Worm (Caenorhabditis elegans) whole organism, mixed stage, embryonic: ENCODE measurements around the gene T07D3.9.

ENCODE experiments used
- M03D4.4 ChIP-seq: sonication (generic microtip); optimal IDR thresholded peaks from 2 replicates; lab custom pipeline; 2017; ENCODE audit warnings: mild to moderate bottlenecking, missing genetic modification characterization, missing compliant biosample characterization
- bed-3 ChIP-seq: fragments of 200-800 bp; sonication (Bioruptor generic); optimal IDR thresholded peaks from 3 replicates; lab custom pipeline; 2018; ENCODE audit warnings: mild to moderate bottlenecking, missing genetic modification characterization, moderate library complexity, missing compliant biosample characterization
- blmp-1 ChIP-seq: fragments of 150-350 bp; optimal IDR thresholded peaks from 2 replicates; lab custom pipeline; 2014; ENCODE audit warnings: missing biosample characterization, missing genetic modification characterization
- ceh-39 ChIP-seq: fragments of 150-350 bp; optimal IDR thresholded peaks from 2 replicates; lab custom pipeline; 2014; ENCODE audit warnings: missing biosample characterization, missing genetic modification characterization
- ceh-43 ChIP-seq: fragments of 200-800 bp; sonication (Bioruptor generic); optimal IDR thresholded peaks from 2 replicates; lab custom pipeline; 2018; ENCODE audit warnings: mild to moderate bottlenecking, missing genetic modification characterization, moderate library complexity, missing compliant biosample characterization
- ceh-83 ChIP-seq: fragments of 200-800 bp; sonication (Bioruptor generic); optimal IDR thresholded peaks from 2 replicates; lab custom pipeline; 2018; ENCODE audit warnings: mild to moderate bottlenecking, missing genetic modification characterization, missing compliant biosample characterization
- ces-1 ChIP-seq: fragments of 150-350 bp; optimal IDR thresholded peaks from 2 replicates; lab custom pipeline; 2014; ENCODE audit warnings: missing biosample characterization, missing genetic modification reagents, missing genetic modification characterization
- cnd-1 ChIP-seq: fragments of 200-800 bp; sonication (Bioruptor generic); optimal IDR thresholded peaks from 2 replicates; lab custom pipeline; 2018; ENCODE audit warnings: mild to moderate bottlenecking, missing genetic modification characterization, missing compliant biosample characterization
- drap-1 ChIP-seq: fragments of 200-800 bp; sonication (Bioruptor generic); optimal IDR thresholded peaks from 3 replicates; lab custom pipeline; 2018; ENCODE audit warnings: mild to moderate bottlenecking, missing genetic modification characterization, missing compliant biosample characterization
- elt-1 ChIP-seq: sonication (generic microtip); optimal IDR thresholded peaks from 2 replicates; lab custom pipeline; 2017; ENCODE audit warnings: missing genetic modification characterization, mild to moderate bottlenecking, missing compliant biosample characterization, antibody characterized with exemption, moderate library complexity, borderline replicate concordance; ENCODE audit not compliant: insufficient read depth
- flh-1 ChIP-seq: fragments of 200-800 bp; sonication (Bioruptor generic); optimal IDR thresholded peaks from 2 replicates; lab custom pipeline; 2018; ENCODE audit warnings: mild to moderate bottlenecking, missing genetic modification characterization, moderate library complexity, missing compliant biosample characterization
- ham-2 ChIP-seq: fragments of 200-800 bp; sonication (Bioruptor generic); optimal IDR thresholded peaks from 2 replicates; lab custom pipeline; 2018; ENCODE audit warnings: mild to moderate bottlenecking, missing genetic modification characterization, missing compliant biosample characterization
- hlh-1 ChIP-seq: fragments of 150-350 bp; optimal IDR thresholded peaks from 2 replicates; lab custom pipeline; 2014; ENCODE audit warnings: missing biosample characterization, missing genetic modification reagents, missing genetic modification characterization
- lin-13 ChIP-seq: fragments of 150-350 bp; optimal IDR thresholded peaks from 2 replicates; lab custom pipeline; 2014; ENCODE audit warnings: missing biosample characterization, missing genetic modification characterization
- lin-32 ChIP-seq: fragments of 200-800 bp; sonication (Bioruptor generic); optimal IDR thresholded peaks from 2 replicates; lab custom pipeline; 2018; ENCODE audit warnings: mild to moderate bottlenecking, missing genetic modification characterization, missing compliant biosample characterization
- lsy-2 ChIP-seq: fragments of 150-350 bp; optimal IDR thresholded peaks from 2 replicates; lab custom pipeline; 2014; ENCODE audit warnings: missing biosample characterization, missing genetic modification characterization
- mab-5 ChIP-seq: fragments of 150-350 bp; optimal IDR thresholded peaks from 2 replicates; lab custom pipeline; 2014; ENCODE audit warnings: missing biosample characterization, missing genetic modification characterization
- mep-1 ChIP-seq: fragments of 150-350 bp; optimal IDR thresholded peaks from 2 replicates; lab custom pipeline; 2017; ENCODE audit warnings: missing biosample characterization, missing genetic modification reagents, missing genetic modification characterization, inconsistent platforms
- mls-2 ChIP-seq: sonication (generic microtip); optimal IDR thresholded peaks from 2 replicates; lab custom pipeline; 2016; ENCODE audit warnings: mild to moderate bottlenecking, missing genetic modification characterization, moderate library complexity, missing compliant biosample characterization
- nhr-12 ChIP-seq: fragments of 150-350 bp; optimal IDR thresholded peaks from 2 replicates; lab custom pipeline; 2014; ENCODE audit warnings: missing biosample characterization, missing genetic modification characterization
- nhr-2 ChIP-seq: fragments of 150-350 bp; optimal IDR thresholded peaks from 2 replicates; lab custom pipeline; 2014; ENCODE audit warnings: missing biosample characterization, missing genetic modification characterization
- nhr-237 ChIP-seq: fragments of 150-350 bp; optimal IDR thresholded peaks from 2 replicates; lab custom pipeline; 2014; ENCODE audit warnings: missing biosample characterization, missing genetic modification characterization
- nhr-28 ChIP-seq: fragments of 150-350 bp; optimal IDR thresholded peaks from 2 replicates; lab custom pipeline; 2014; ENCODE audit warnings: missing biosample characterization, missing genetic modification characterization
- nhr-76 ChIP-seq: sonication (generic microtip); optimal IDR thresholded peaks from 2 replicates; lab custom pipeline; 2017; ENCODE audit warnings: missing biosample characterization, missing genetic modification characterization
- pha-4 ChIP-seq: fragments of 150-350 bp; optimal IDR thresholded peaks from 2 replicates; lab custom pipeline; 2018; ENCODE audit warnings: missing biosample characterization, missing genetic modification reagents, missing genetic modification characterization
- sem-2 ChIP-seq: fragments of 200-800 bp; sonication (Bioruptor generic); optimal IDR thresholded peaks from 2 replicates; lab custom pipeline; 2018; ENCODE audit warnings: mild to moderate bottlenecking, missing genetic modification characterization, missing compliant biosample characterization
- snpc-4 ChIP-seq: fragments of 150-350 bp; optimal IDR thresholded peaks from 2 replicates; lab custom pipeline; 2014; ENCODE audit warnings: missing biosample characterization, missing genetic modification characterization
- sptf-1 ChIP-seq: sonication (generic microtip); optimal IDR thresholded peaks from 2 replicates; lab custom pipeline; 2017; ENCODE audit warnings: mild to moderate bottlenecking, missing genetic modification characterization, moderate library complexity, missing compliant biosample characterization
- tbx-8 ChIP-seq: fragments of 200-800 bp; sonication (Bioruptor generic); optimal IDR thresholded peaks from 2 replicates; lab custom pipeline; 2018; ENCODE audit warnings: mild to moderate bottlenecking, missing genetic modification characterization, moderate library complexity, missing compliant biosample characterization
- unc-120 ChIP-seq: sonication (generic microtip); optimal IDR thresholded peaks from 2 replicates; lab custom pipeline; 2017; ENCODE audit warnings: missing genetic modification characterization, missing compliant biosample characterization; ENCODE audit not compliant: poor library complexity, severe bottlenecking
- unc-39 ChIP-seq: fragments of 150-350 bp; optimal IDR thresholded peaks from 2 replicates; lab custom pipeline; 2014; ENCODE audit warnings: missing biosample characterization, missing genetic modification characterization
- zip-8 ChIP-seq: fragments of 150-350 bp; optimal IDR thresholded peaks from 2 replicates; lab custom pipeline; 2014; ENCODE audit warnings: missing biosample characterization, missing genetic modification characterization
- ztf-11 ChIP-seq: fragments of 150-350 bp; optimal IDR thresholded peaks from 2 replicates; lab custom pipeline; 2014; ENCODE audit warnings: missing biosample characterization, missing genetic modification characterization

Gene T07D3.9

ce11 chrII:900720-901332, at the start of gene T07D3.9:
Gene T07D3.9, minus strand, starts transcription at chrII:900913.
- TF ChIP-seq nhr-28 (tag; lab: Kevin White, UChicago): no peak
- TF ChIP-seq elt-1: peak; percentile 22

ce11 chrII:950374-950773, 49.7 kb upstream of the T07D3.9 start:
- no peak for TF ChIP-seq M03D4.4
- no peak for TF ChIP-seq lin-32 (GFP tag; lab: Kevin White, UChicago)
- TF ChIP-seq ztf-11 (tag; lab: Kevin White, UChicago): no peak
- TF ChIP-seq unc-120: no peak
- TF ChIP-seq zip-8 (tag; lab: Kevin White, UChicago): no peak
- no peak for TF ChIP-seq elt-1
- no peak for TF ChIP-seq ceh-39 (tag; lab: Kevin White, UChicago)
- TF ChIP-seq sem-2 (GFP tag; lab: Kevin White, UChicago): no peak
- TF ChIP-seq tbx-8 (GFP tag; lab: Kevin White, UChicago): no peak
- TF ChIP-seq nhr-76 (tag; lab: Kevin White, UChicago): no peak
- no peak for TF ChIP-seq blmp-1 (tag; lab: Kevin White, UChicago)
- no peak for TF ChIP-seq bed-3 (GFP tag; lab: Kevin White, UChicago)
- TF ChIP-seq ceh-43 (GFP tag; lab: Kevin White, UChicago): no peak
- TF ChIP-seq nhr-237 (tag; lab: Kevin White, UChicago): no peak
- TF ChIP-seq ceh-83: no peak
- TF ChIP-seq nhr-12 (tag; lab: Kevin White, UChicago): no peak
- TF ChIP-seq mep-1 (tag; lab: Kevin White, UChicago): no peak
- no peak for TF ChIP-seq snpc-4

ce11 chrII:948091-948490, 47.4 kb upstream of the T07D3.9 start, which contains the start of gene fbxc-32:
Gene fbxc-32, minus strand, starts transcription at chrII:948191.
- no peak for TF ChIP-seq drap-1 (GFP tag; lab: Kevin White, UChicago)
- TF ChIP-seq mls-2 (tag; lab: Kevin White, UChicago): no peak
- no peak for TF ChIP-seq nhr-76 (tag; lab: Kevin White, UChicago)
- TF ChIP-seq pha-4 (tag; lab: Kevin White, UChicago): no peak
- no peak for TF ChIP-seq lin-13 (tag; lab: Kevin White, UChicago)
- no peak for TF ChIP-seq mep-1 (tag; lab: Kevin White, UChicago)
- no peak for TF ChIP-seq nhr-12 (tag; lab: Kevin White, UChicago)
- TF ChIP-seq, all 35 proteins: peak for 0

- TF ChIP-seq ceh-83 (no peak), lin-32 (GFP tag; lab: Kevin White, UChicago) (no peak)
- TF ChIP-seq, all 35 proteins: peak for 0
Observed at ce11 chrII:943773-944172, 43.1 kb upstream of the T07D3.9 start, which contains the start of gene clec-43. Gene clec-43, plus strand, starts transcription at chrII:944066.

DNA sequence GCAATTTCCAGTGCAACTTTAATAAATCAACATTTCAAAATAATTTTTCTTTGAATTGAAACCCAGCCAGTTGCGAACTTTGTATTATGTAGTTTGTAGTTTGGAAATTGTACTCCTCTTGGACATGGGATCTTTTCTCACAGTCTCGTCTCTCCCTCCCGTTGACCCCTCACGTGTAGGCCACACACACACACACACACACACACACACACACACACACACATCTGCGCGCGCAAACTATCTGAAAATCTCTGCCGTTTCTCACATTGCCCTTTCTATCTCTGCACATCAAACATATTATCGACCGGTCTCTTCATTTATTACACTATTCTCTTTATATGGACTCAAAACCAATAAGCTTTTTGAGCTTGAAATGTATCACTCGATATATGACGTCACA, 40.1 kb upstream of the T07D3.9 start, which contains the start of gene fbxc-36:
fbxc-36 (plus strand) TSS at position 205 of the 400 bp plus-strand sequence.
- TF ChIP-seq blmp-1 (tag; lab: Kevin White, UChicago) (no peak), nhr-2 (peak; percentile 60), elt-1 (no peak), nhr-12 (tag; lab: Kevin White, UChicago) (peak; percentile 41), ceh-43 (GFP tag; lab: Kevin White, UChicago) (no peak), ceh-39 (tag; lab: Kevin White, UChicago) (peak; percentile 12), bed-3 (GFP tag; lab: Kevin White, UChicago) (no peak), sptf-1 (tag; lab: Kevin White, UChicago) (peak; percentile 45), cnd-1 (peak; percentile 14)
- TF ChIP-seq, all 35 proteins: peak for 5

DNA sequence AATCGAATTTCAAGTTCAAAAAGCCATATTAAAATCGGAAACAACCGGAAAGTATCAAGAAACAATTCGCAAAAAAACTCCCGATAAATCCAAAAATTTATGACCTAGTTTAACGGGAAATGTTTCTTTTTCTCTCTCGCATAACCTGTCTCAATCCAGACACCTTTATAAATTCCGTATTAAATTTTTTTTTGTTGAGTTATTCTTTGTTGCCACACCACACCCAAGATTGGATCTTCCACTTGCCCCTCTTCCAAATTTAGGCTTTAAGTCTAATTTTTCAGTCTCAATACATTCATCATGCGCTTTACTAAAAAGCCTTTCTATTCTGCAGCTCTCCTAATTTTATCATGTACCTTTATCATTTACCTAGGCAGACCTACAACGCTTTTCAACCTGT, 37.8 kb upstream of the T07D3.9 start, which contains the start of gene R07C3.3:
R07C3.3 (plus strand) TSS at position 301 of the 400 bp plus-strand sequence.
- no peak for TF ChIP-seq sem-2 (GFP tag; lab: Kevin White, UChicago)

- no peak for TF ChIP-seq mab-5 (tag; lab: Kevin White, UChicago)
- no peak for TF ChIP-seq unc-120
- TF ChIP-seq sem-2 (GFP tag; lab: Kevin White, UChicago): no peak
- TF ChIP-seq zip-8 (tag; lab: Kevin White, UChicago): peak; percentile 64
- no peak for TF ChIP-seq mep-1 (tag; lab: Kevin White, UChicago)
- TF ChIP-seq ceh-43 (GFP tag; lab: Kevin White, UChicago): no peak
- TF ChIP-seq nhr-2: peak; percentile 90
- TF ChIP-seq sptf-1 (tag; lab: Kevin White, UChicago): no peak
- TF ChIP-seq lin-13 (tag; lab: Kevin White, UChicago): no peak
- TF ChIP-seq flh-1 (GFP tag; lab: Kevin White, UChicago): no peak
- TF ChIP-seq mls-2 (tag; lab: Kevin White, UChicago): no peak
- TF ChIP-seq unc-39 (tag; lab: Kevin White, UChicago): no peak
- TF ChIP-seq cnd-1: peak; percentile 71
- no peak for TF ChIP-seq lsy-2
- TF ChIP-seq ceh-39 (tag; lab: Kevin White, UChicago): no peak
- TF ChIP-seq ces-1 (GFP tag; lab: Kevin White, UChicago): no peak
- no peak for TF ChIP-seq hlh-1
- TF ChIP-seq nhr-237 (tag; lab: Kevin White, UChicago): no peak
- no peak for TF ChIP-seq bed-3 (GFP tag; lab: Kevin White, UChicago)
- no peak for TF ChIP-seq tbx-8 (GFP tag; lab: Kevin White, UChicago)
- TF ChIP-seq lin-32 (GFP tag; lab: Kevin White, UChicago): peak; percentile 46
- no peak for TF ChIP-seq M03D4.4
- TF ChIP-seq ham-2 (GFP tag; lab: Kevin White, UChicago): no peak
- no peak for TF ChIP-seq drap-1 (GFP tag; lab: Kevin White, UChicago)
- no peak for TF ChIP-seq ztf-11 (tag; lab: Kevin White, UChicago)
- TF ChIP-seq nhr-12 (tag; lab: Kevin White, UChicago): no peak
Observed at ce11 chrII:937265-937664, 36.6 kb upstream of the T07D3.9 start.
